Fruit fly (Drosophila melanogaster) whole organism, embryonic: ENCODE data around the gene Csk.

Experiments
- Abd-B ChIP-seq: fragments of 200-800 bp; sonication (Bioruptor generic); optimal IDR thresholded peaks from 2 replicates; lab custom pipeline; 2018; ENCODE audit warnings: missing biosample characterization, mild to moderate bottlenecking, missing genetic modification characterization, moderate library complexity
- CG11093 ChIP-seq: fragments of 200-800 bp; sonication (Bioruptor generic); IDR thresholded peaks from 3 replicates; pipeline ENCODE4 v1.3.6; 2022; ENCODE audit warnings: missing biosample characterization, missing genetic modification characterization
- CG11398 ChIP-seq: fragments of 200-800 bp; sonication (Bioruptor generic); optimal IDR thresholded peaks from 2 replicates; lab custom pipeline; 2016; ENCODE audit warnings: missing biosample characterization, missing genetic modification characterization
- CG12104 ChIP-seq: fragments of 200-800 bp; sonication (Bioruptor generic); optimal IDR thresholded peaks from 3 replicates; lab custom pipeline; 2016; ENCODE audit warnings: missing biosample characterization, missing genetic modification characterization
- CG12155 ChIP-seq: fragments of 200-800 bp; sonication (Bioruptor generic); optimal IDR thresholded peaks from 3 replicates; lab custom pipeline; 2016; ENCODE audit warnings: missing biosample characterization, missing genetic modification characterization
- CG12299 ChIP-seq: fragments of 200-800 bp; sonication (Bioruptor generic); optimal IDR thresholded peaks from 2 replicates; lab custom pipeline; 2018; ENCODE audit warnings: missing biosample characterization, mild to moderate bottlenecking, missing genetic modification characterization
- CG12391 ChIP-seq: fragments of 200-800 bp; sonication (Bioruptor generic); optimal IDR thresholded peaks from 3 replicates; lab custom pipeline; 2018; ENCODE audit warnings: missing biosample characterization, mild to moderate bottlenecking, missing genetic modification characterization, moderate library complexity
- CG12659 ChIP-seq: fragments of 200-800 bp; sonication (Bioruptor generic); optimal IDR thresholded peaks from 3 replicates; lab custom pipeline; 2017; ENCODE audit warnings: mild to moderate bottlenecking, missing biosample characterization, missing genetic modification reagents, missing genetic modification characterization
- CG15011 ChIP-seq: fragments of 200-800 bp; sonication (Bioruptor generic); optimal IDR thresholded peaks from 3 replicates; lab custom pipeline; 2018; ENCODE audit warnings: missing biosample characterization, mild to moderate bottlenecking, missing genetic modification characterization
- CG1529 ChIP-seq: fragments of 200-800 bp; sonication (Bioruptor generic); optimal IDR thresholded peaks from 3 replicates; lab custom pipeline; 2018; ENCODE audit warnings: missing biosample characterization, missing genetic modification characterization
- CG18476 ChIP-seq: fragments of 200-800 bp; sonication (Bioruptor generic); optimal IDR thresholded peaks from 2 replicates; lab custom pipeline; 2016; ENCODE audit warnings: missing biosample characterization, mild to moderate bottlenecking, missing genetic modification characterization
- CG18619 ChIP-seq: fragments of 200-800 bp; sonication (Bioruptor generic); optimal IDR thresholded peaks from 3 replicates; lab custom pipeline; 2017; ENCODE audit warnings: missing biosample characterization, mild to moderate bottlenecking, missing genetic modification characterization
- CG2129 ChIP-seq: fragments of 200-800 bp; sonication (Bioruptor generic); IDR thresholded peaks from 2 replicates; pipeline ENCODE4 v1.3.6; 2022; ENCODE audit warnings: missing biosample characterization, missing genetic modification characterization; ENCODE audit not compliant: partially characterized antibody
- CG31388 ChIP-seq: fragments of 200-800 bp; sonication (Bioruptor generic); optimal IDR thresholded peaks from 2 replicates; lab custom pipeline; 2016; ENCODE audit warnings: missing biosample characterization, missing genetic modification characterization
- CG3847 ChIP-seq: fragments of 200-800 bp; sonication (Bioruptor generic); IDR thresholded peaks from 2 replicates; pipeline ENCODE4 v1.3.6; 2022; ENCODE audit warnings: missing biosample characterization, missing genetic modification characterization
- CG4282 ChIP-seq: fragments of 200-800 bp; sonication (Bioruptor generic); optimal IDR thresholded peaks from 2 replicates; lab custom pipeline; 2016; ENCODE audit warnings: missing biosample characterization, missing genetic modification characterization
- CG5180 ChIP-seq: fragments of 200-800 bp; sonication (Bioruptor generic); optimal IDR thresholded peaks from 3 replicates; lab custom pipeline; 2017; ENCODE audit warnings: missing biosample characterization, missing genetic modification characterization, mild to moderate bottlenecking, moderate library complexity, missing genetic modification reagents
- CG5245 ChIP-seq: fragments of 200-800 bp; sonication (Bioruptor generic); optimal IDR thresholded peaks from 3 replicates; lab custom pipeline; 2016; ENCODE audit warnings: missing biosample characterization, missing genetic modification characterization
- CG6813 ChIP-seq: fragments of 200-800 bp; sonication (Bioruptor generic); optimal IDR thresholded peaks from 2 replicates; lab custom pipeline; 2017; ENCODE audit warnings: missing biosample characterization, missing genetic modification characterization, mild to moderate bottlenecking, moderate library complexity, missing genetic modification reagents
- CG7271 ChIP-seq: fragments of 200-800 bp; sonication (Bioruptor generic); optimal IDR thresholded peaks from 2 replicates; lab custom pipeline; 2018; ENCODE audit warnings: missing biosample characterization, mild to moderate bottlenecking, missing genetic modification characterization, moderate library complexity
- CG7963 ChIP-seq: fragments of 200-800 bp; sonication (Bioruptor generic); IDR thresholded peaks from 3 replicates; pipeline ENCODE4 v1.3.6; 2022; ENCODE audit warnings: missing biosample characterization, missing genetic modification characterization; ENCODE audit not compliant: partially characterized antibody
- CG9437 ChIP-seq: fragments of 200-800 bp; sonication (Bioruptor generic); optimal IDR thresholded peaks from 2 replicates; lab custom pipeline; 2018; ENCODE audit warnings: missing biosample characterization, mild to moderate bottlenecking, missing genetic modification characterization
- Dref ChIP-seq: fragments of 200-800 bp; sonication (Bioruptor generic); IDR thresholded peaks from 2 replicates; pipeline ENCODE4 v1.3.6; 2022; ENCODE audit warnings: missing biosample characterization, missing genetic modification characterization
- Elba2 ChIP-seq: fragments of 200-800 bp; sonication (Bioruptor generic); optimal IDR thresholded peaks from 3 replicates; lab custom pipeline; 2016; ENCODE audit warnings: missing biosample characterization, missing genetic modification characterization
- Ets65A ChIP-seq: fragments of 200-800 bp; sonication (Bioruptor generic); peaks from one replicate; lab custom pipeline; 2016; ENCODE audit warnings: missing biosample characterization, missing genetic modification characterization
- HLH4C ChIP-seq: fragments of 200-800 bp; sonication (Bioruptor generic); IDR thresholded peaks from 3 replicates; pipeline ENCODE4 v1.3.6; 2022; ENCODE audit warnings: missing biosample characterization, missing genetic modification characterization; ENCODE audit not compliant: partially characterized antibody
- MBD-R2 ChIP-seq: fragments of 200-800 bp; sonication (Bioruptor generic); IDR thresholded peaks from 2 replicates; pipeline ENCODE4 v1.3.6; 2022; ENCODE audit warnings: missing biosample characterization, missing genetic modification characterization
- Myb ChIP-seq: fragments of 200-800 bp; sonication (Bioruptor generic); optimal IDR thresholded peaks from 2 replicates; lab custom pipeline; 2016; ENCODE audit warnings: missing biosample characterization, missing genetic modification characterization
- Nf-YA ChIP-seq: fragments of 200-800 bp; sonication (Bioruptor generic); IDR thresholded peaks from 2 replicates; pipeline ENCODE4 v1.3.6; 2022; ENCODE audit warnings: missing biosample characterization, missing genetic modification characterization
- Oli ChIP-seq: fragments of 200-800 bp; sonication (Bioruptor generic); optimal IDR thresholded peaks from 2 replicates; lab custom pipeline; 2018; ENCODE audit warnings: missing biosample characterization, mild to moderate bottlenecking, missing genetic modification characterization, moderate library complexity
- Opbp ChIP-seq: fragments of 200-800 bp; sonication (Bioruptor generic); IDR thresholded peaks from 3 replicates; pipeline ENCODE4 v1.3.6; 2022; ENCODE audit warnings: missing biosample characterization, missing genetic modification characterization; ENCODE audit not compliant: partially characterized antibody
- Pdp1 ChIP-seq, 2 experiments: fragments of 200-800 bp; sonication (Bioruptor generic); optimal IDR thresholded peaks; 3 replicates each; lab custom pipeline; 2016; ENCODE audit warnings: missing biosample characterization in 2 of 2, missing genetic modification characterization in 2 of 2, mild to moderate bottlenecking in 1 of 2, moderate library complexity in 1 of 2
- Ptx1 ChIP-seq: fragments of 200-800 bp; sonication (Bioruptor generic); IDR thresholded peaks from 2 replicates; pipeline ENCODE4 v1.3.6; 2022; ENCODE audit warnings: missing biosample characterization, missing genetic modification characterization
- Ravus ChIP-seq: fragments of 200-800 bp; sonication (Bioruptor generic); IDR thresholded peaks from 2 replicates; pipeline ENCODE4 v1.3.6; 2022; ENCODE audit warnings: missing biosample characterization, missing genetic modification characterization
- ato ChIP-seq: fragments of 200-800 bp; sonication (Bioruptor generic); IDR thresholded peaks from 2 replicates; pipeline ENCODE4 v1.3.6; 2022; ENCODE audit warnings: missing biosample characterization, missing genetic modification characterization; ENCODE audit not compliant: partially characterized antibody
- caup ChIP-seq: fragments of 200-800 bp; sonication (Bioruptor generic); optimal IDR thresholded peaks from 3 replicates; lab custom pipeline; 2017; ENCODE audit warnings: missing biosample characterization, mild to moderate bottlenecking, missing genetic modification characterization, moderate library complexity; ENCODE audit not compliant: severe bottlenecking
- chinmo ChIP-seq: fragments of 200-800 bp; sonication (Bioruptor generic); IDR thresholded peaks from 4 replicates; pipeline ENCODE4 v1.3.6; 2022; ENCODE audit warnings: missing biosample characterization, missing genetic modification characterization; ENCODE audit not compliant: partially characterized antibody
- cwo ChIP-seq: fragments of 200-800 bp; sonication (Bioruptor generic); optimal IDR thresholded peaks from 3 replicates; lab custom pipeline; 2017; ENCODE audit warnings: missing biosample characterization, missing genetic modification characterization, mild to moderate bottlenecking, moderate library complexity, missing genetic modification reagents
- dysf ChIP-seq: fragments of 200-800 bp; sonication (Bioruptor generic); IDR thresholded peaks from 3 replicates; pipeline ENCODE4 v1.3.6; 2022; ENCODE audit warnings: missing biosample characterization, missing genetic modification characterization
- gem ChIP-seq: fragments of 200-800 bp; sonication (Bioruptor generic); optimal IDR thresholded peaks from 2 replicates; lab custom pipeline; 2019; ENCODE audit warnings: missing biosample characterization, mild to moderate bottlenecking, missing genetic modification characterization, moderate library complexity
- insv ChIP-seq, 2 experiments: fragments of 200-800 bp; sonication (Bioruptor generic); optimal IDR thresholded peaks; 3 replicates each; lab custom pipeline; 2016 to 2018; ENCODE audit warnings: missing biosample characterization in 2 of 2, missing genetic modification characterization in 2 of 2
- kni ChIP-seq: fragments of 200-800 bp; sonication (Bioruptor generic); optimal IDR thresholded peaks from 3 replicates; lab custom pipeline; 2017; ENCODE audit warnings: mild to moderate bottlenecking, missing biosample characterization, missing genetic modification reagents, missing genetic modification characterization
- lilli ChIP-seq: fragments of 200-800 bp; sonication (Bioruptor generic); optimal IDR thresholded peaks from 3 replicates; lab custom pipeline; 2016; ENCODE audit warnings: missing biosample characterization, missing genetic modification characterization
- nmo ChIP-seq: fragments of 200-800 bp; sonication (Bioruptor generic); optimal IDR thresholded peaks from 2 replicates; lab custom pipeline; 2018; ENCODE audit warnings: missing biosample characterization, mild to moderate bottlenecking, missing genetic modification characterization, moderate library complexity
- rib ChIP-seq: fragments of 200-800 bp; sonication (Bioruptor generic); IDR thresholded peaks from 2 replicates; pipeline ENCODE4 v1.3.6; 2022; ENCODE audit warnings: missing biosample characterization, missing genetic modification characterization
- tll ChIP-seq, 2 experiments: fragments of 200-800 bp in 1 of 2; fragments of >200 bp in 1 of 2; sonication (Bioruptor generic) in 1 of 2; optimal IDR thresholded peaks; 2 replicates each; lab custom pipeline; 2017 to 2019; ENCODE audit warnings: missing biosample characterization in 2 of 2, missing genetic modification characterization in 2 of 2, mild to moderate bottlenecking in 1 of 2, moderate library complexity in 1 of 2
- tup ChIP-seq: fragments of 200-800 bp; sonication (Bioruptor generic); optimal IDR thresholded peaks from 2 replicates; lab custom pipeline; 2016; ENCODE audit warnings: missing biosample characterization, mild to moderate bottlenecking, missing genetic modification characterization, moderate library complexity
- vfl ChIP-seq: fragments of 200-800 bp; sonication (Bioruptor generic); optimal IDR thresholded peaks from 2 replicates; lab custom pipeline; 2016; ENCODE audit warnings: missing biosample characterization, missing genetic modification characterization
- yki ChIP-seq: fragments of >200 bp; optimal IDR thresholded peaks from 3 replicates; lab custom pipeline; 2018

Csk gene

DNA sequence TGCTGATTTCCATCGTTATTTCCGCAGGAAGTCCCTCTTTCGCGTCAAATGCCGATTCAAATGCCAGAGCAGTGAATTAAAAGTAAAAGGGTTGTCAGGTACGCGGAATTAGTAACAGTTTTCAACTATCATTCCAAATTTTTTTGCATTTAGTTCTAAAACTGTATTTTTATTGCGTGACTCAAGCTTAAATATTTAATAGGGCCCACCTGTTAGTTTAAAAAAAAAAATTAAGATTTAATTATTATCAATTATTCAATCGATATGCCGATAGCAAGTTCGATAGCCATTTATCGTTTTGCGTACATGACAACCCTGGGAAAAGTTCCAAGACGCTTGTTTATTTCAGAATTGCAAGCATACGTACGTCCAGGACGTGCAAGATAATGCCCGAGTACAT is 27.5 kb downstream of the Csk start, which contains the start of gene CG14711 (continued):
- TF ChIP-seq caup (GFP tag; lab: Kevin White, UChicago): peak; percentile 83
- peak; percentile 53 for TF ChIP-seq cwo (GFP tag; lab: Kevin White, UChicago)
- TF ChIP-seq gem (tag; lab: Kevin White, UChicago): peak; percentile 93
- no peak for TF ChIP-seq yki (lab: Kevin White, UChicago)
- peak; percentile 69 for TF ChIP-seq kni (GFP tag; lab: Kevin White, UChicago)
- peak; percentile 60 for TF ChIP-seq tup (GFP tag; lab: Kevin White, UChicago)
- peak; percentile 92 for TF ChIP-seq CG12659 (GFP tag; lab: Kevin White, UChicago)
- TF ChIP-seq vfl (GFP tag; lab: Kevin White, UChicago): peak; percentile 79
- peak; percentile 61; the same call in 1 of the 2 replicates for TF ChIP-seq CG2129
- 0 out of 4 replicates have a peak, but pooled peaks have one; percentile 32 for TF ChIP-seq chinmo (GFP tag; lab: Robert Waterston, UW)
- TF ChIP-seq CG5180: no peak
- TF ChIP-seq CG11398 (GFP tag; lab: Kevin White, UChicago): peak; percentile 35
- peak; percentile 72 for TF ChIP-seq Nf-YA (GFP tag; lab: Robert Waterston, UW)
- peak; percentile 62 for TF ChIP-seq CG31388 (GFP tag; lab: Kevin White, UChicago)
- TF ChIP-seq MBD-R2 (GFP tag; lab: Robert Waterston, UW): peak; percentile 96
- no peak; the same call in none of the 2 replicates for TF ChIP-seq ato (GFP tag; lab: Robert Waterston, UW)
- TF ChIP-seq CG4282: no peak
- TF ChIP-seq CG5245: peak; percentile 78
- peak; percentile 91 for TF ChIP-seq Abd-B (GFP tag; lab: Kevin White, UChicago)
- peak; percentile 69 for TF ChIP-seq CG1529
- peak; percentile 97 for TF ChIP-seq Ets65A (GFP tag; lab: Kevin White, UChicago)
- peak; percentile 80 for TF ChIP-seq CG18476 (GFP tag; lab: Kevin White, UChicago)
- peak in 1 of 2 experiments; percentile 63 for TF ChIP-seq insv (GFP tag; optimal IDR thresholded peaks at IDR 0.05; lab: Kevin White, UChicago)
- TF ChIP-seq nmo (GFP tag; lab: Kevin White, UChicago): peak; percentile 90
- peak; percentile 81 for TF ChIP-seq rib (GFP tag; lab: Robert Waterston, UW)
- TF ChIP-seq Oli (tag; lab: Kevin White, UChicago): no peak
- TF ChIP-seq CG9437: peak; percentile 69
- TF ChIP-seq Ptx1 (GFP tag; lab: Robert Waterston, UW): peak; percentile 87
- no peak for TF ChIP-seq CG6813
- peak; percentile 75 to 77 for TF ChIP-seq Pdp1 (GFP tag; optimal IDR thresholded peaks at IDR 0.05; lab: Kevin White, UChicago)
- TF ChIP-seq CG12391 (tag; lab: Kevin White, UChicago): peak; percentile 93
- peak; percentile 91 for TF ChIP-seq lilli (GFP tag; lab: Kevin White, UChicago)
- peak; percentile 59; the same call in 1 of the 3 replicates for TF ChIP-seq CG11093
- peak; percentile 59 for TF ChIP-seq CG7271 (tag; lab: Kevin White, UChicago)
- TF ChIP-seq Elba2 (GFP tag; lab: Kevin White, UChicago): no peak
- peak; percentile 59; the same call in 2 of the 3 replicates for TF ChIP-seq Opbp (GFP tag; lab: Robert Waterston, UW)
- peak in 1 of 2 experiments; percentile 10 for TF ChIP-seq tll (GFP tag; optimal IDR thresholded peaks at IDR 0.05; lab: Kevin White, UChicago)
- TF ChIP-seq CG3847 (GFP tag; lab: Robert Waterston, UW): peak; percentile 87
- TF ChIP-seq Myb (GFP tag; lab: Kevin White, UChicago): peak; percentile 49
- TF ChIP-seq HLH4C (GFP tag; lab: Robert Waterston, UW): peak; percentile 77
- peak; percentile 85 for TF ChIP-seq CG12155
- TF ChIP-seq CG7963: peak; percentile 43; the same call in 1 of the 3 replicates
- TF ChIP-seq Dref (GFP tag; lab: Robert Waterston, UW): peak; percentile 77
- peak; percentile 85 for TF ChIP-seq CG12299 (tag; lab: Kevin White, UChicago)
- TF ChIP-seq Ravus (GFP tag; lab: Robert Waterston, UW): no peak
- TF ChIP-seq dysf (GFP tag; lab: Robert Waterston, UW): peak; percentile 78
- TF ChIP-seq CG12104 (GFP tag; lab: Kevin White, UChicago): peak; percentile 74
- no peak for TF ChIP-seq CG15011
- TF ChIP-seq CG18619 (GFP tag; lab: Kevin White, UChicago): peak; percentile 64
